Worm (Caenorhabditis elegans): ENCODE measurements around the gene K10C2.7.

DNA sequence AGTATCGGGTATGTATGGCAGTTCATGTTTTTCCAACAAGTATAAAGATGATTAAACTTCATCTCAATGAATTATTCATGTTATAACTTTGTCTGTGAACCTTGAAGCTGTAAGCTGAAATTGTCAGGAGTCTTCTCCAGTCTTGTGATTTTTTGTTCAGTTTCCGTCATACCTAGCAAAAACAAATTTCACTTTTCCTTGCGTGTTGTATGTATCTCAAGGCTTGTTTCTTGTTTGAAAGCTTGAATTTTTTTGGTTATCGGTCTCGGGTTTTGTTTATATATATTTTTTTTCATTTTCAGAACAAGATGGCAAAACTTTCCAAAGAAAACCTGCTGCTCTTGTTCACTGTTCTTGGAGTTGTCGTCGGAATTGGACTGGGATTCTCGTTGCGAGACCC lies 40.2 kb downstream of the K10C2.7 start, which contains the start of gene glt-4:
- TF ChIP-seq unc-130 (tag; optimal IDR thresholded peaks at IDR 0.05) = no peak
- no peak for TF ChIP-seq ztf-4 (tag; optimal IDR thresholded peaks at IDR 0.05)

Data from whole organism, L1 larva.